Fruit fly (Drosophila melanogaster) whole organism, wandering third instar larva: Measurements from ENCODE around the gene CG9682.

ENCODE experiments used
- Abd-B ChIP-seq: fragments of >200 bp; optimal IDR thresholded peaks from 2 replicates; lab custom pipeline; 2017; ENCODE audit warnings: missing biosample characterization, missing genetic modification characterization
- CG32264 ChIP-seq: fragments of 200-800 bp; sonication (Bioruptor generic); optimal IDR thresholded peaks from 2 replicates; lab custom pipeline; 2016; ENCODE audit warnings: missing biosample characterization, missing genetic modification characterization
- CG9705 ChIP-seq: fragments of 200-800 bp; sonication (Bioruptor generic); optimal IDR thresholded peaks from 2 replicates; lab custom pipeline; 2018; ENCODE audit warnings: missing biosample characterization, mild to moderate bottlenecking, missing genetic modification characterization
- CrebA ChIP-seq: fragments of 200-800 bp; sonication (Bioruptor generic); optimal IDR thresholded peaks from 2 replicates; lab custom pipeline; 2016; ENCODE audit warnings: missing biosample characterization, mild to moderate bottlenecking, missing genetic modification characterization, borderline replicate concordance
- Dfd ChIP-seq: fragments of >200 bp; optimal IDR thresholded peaks from 2 replicates; lab custom pipeline; 2017; ENCODE audit warnings: missing biosample characterization, missing genetic modification characterization
- Dif ChIP-seq: fragments of 200-275, 200-300 bp; sonication (Bioruptor generic); optimal IDR thresholded peaks from 2 replicates; lab custom pipeline; 2018; ENCODE audit warnings: missing biosample characterization, missing genetic modification characterization; ENCODE audit not compliant: partially characterized antibody
- GATAd ChIP-seq: sonication (Bioruptor generic); optimal IDR thresholded peaks from 2 replicates; lab custom pipeline; 2016; ENCODE audit warnings: missing biosample characterization, missing genetic modification characterization
- HLH106 ChIP-seq: fragments of 200-800 bp; optimal IDR thresholded peaks from 3 replicates; lab custom pipeline; 2019; ENCODE audit warnings: missing biosample characterization, mild to moderate bottlenecking, missing genetic modification characterization, moderate library complexity
- Hnf4 ChIP-seq: fragments of 200-800 bp; sonication (Bioruptor generic); optimal IDR thresholded peaks from 2 replicates; lab custom pipeline; 2016; ENCODE audit warnings: missing biosample characterization, mild to moderate bottlenecking, missing genetic modification characterization
- Hr78 ChIP-seq: fragments of >200 bp; optimal IDR thresholded peaks from 2 replicates; lab custom pipeline; 2017; ENCODE audit warnings: missing biosample characterization, missing genetic modification characterization
- Hr83 ChIP-seq: fragments of 200-300 bp; sonication (Bioruptor generic); optimal IDR thresholded peaks from 2 replicates; lab custom pipeline; 2016; ENCODE audit warnings: missing biosample characterization, mild to moderate bottlenecking, missing genetic modification characterization, moderate library complexity; ENCODE audit not compliant: poor library complexity, severe bottlenecking
- Jra ChIP-seq: sonication (Bioruptor generic); optimal IDR thresholded peaks from 2 replicates; lab custom pipeline; 2016; ENCODE audit warnings: missing biosample characterization, missing genetic modification characterization
- Mio ChIP-seq: sonication (Bioruptor generic); optimal IDR thresholded peaks from 2 replicates; lab custom pipeline; 2016; ENCODE audit warnings: missing biosample characterization, missing genetic modification characterization
- Myc ChIP-seq: fragments of >200 bp; optimal IDR thresholded peaks from 2 replicates; lab custom pipeline; 2017
- N ChIP-seq: fragments of >200 bp; optimal IDR thresholded peaks from 2 replicates; lab custom pipeline; 2018; ENCODE audit warnings: missing biosample characterization, missing external identifiers, missing genetic modification characterization
- OdsH ChIP-seq: fragments of 200-800 bp; sonication (Bioruptor generic); optimal IDR thresholded peaks from 2 replicates; lab custom pipeline; 2016; ENCODE audit warnings: missing biosample characterization, mild to moderate bottlenecking, missing genetic modification characterization
- Rel ChIP-seq, 2 experiments: fragments of 200-800 bp; sonication (Bioruptor generic) in 1 of 2; optimal IDR thresholded peaks; 2 replicates in 1 of 2; 3 replicates in 1 of 2; lab custom pipeline; 2016 to 2019; ENCODE audit warnings: mild to moderate bottlenecking in 2 of 2, missing biosample characterization in 2 of 2, missing genetic modification characterization in 2 of 2, moderate library complexity in 1 of 2
- Sp1 ChIP-seq: fragments of 200-800 bp; sonication (Bioruptor generic); optimal IDR thresholded peaks from 3 replicates; lab custom pipeline; 2019; ENCODE audit warnings: missing biosample characterization, mild to moderate bottlenecking, missing genetic modification characterization, moderate library complexity
- Vsx2 ChIP-seq: fragments of 200-300, 225-300 bp; sonication (Bioruptor generic); optimal IDR thresholded peaks from 2 replicates; lab custom pipeline; 2018; ENCODE audit warnings: missing biosample characterization, missing genetic modification characterization; ENCODE audit not compliant: partially characterized antibody
- br ChIP-seq: fragments of 200-800 bp; sonication (Bioruptor generic); optimal IDR thresholded peaks from 2 replicates; lab custom pipeline; 2016; ENCODE audit warnings: missing biosample characterization, missing genetic modification characterization
- brk ChIP-seq: fragments of 200-800 bp; sonication (Bioruptor generic); optimal IDR thresholded peaks from 2 replicates; lab custom pipeline; 2016; ENCODE audit warnings: missing biosample characterization, mild to moderate bottlenecking, missing genetic modification characterization
- dl ChIP-seq, 2 experiments: fragments of 175-275, 200-275 bp in 1 of 2; fragments of 200-275 bp in 1 of 2; sonication (Bioruptor generic); optimal IDR thresholded peaks; lab custom pipeline; 2018; ENCODE audit warnings: mild to moderate bottlenecking in 2 of 2, missing biosample characterization in 2 of 2, missing genetic modification characterization in 2 of 2, moderate library complexity in 2 of 2; ENCODE audit not compliant: partially characterized antibody in 2 of 2, insufficient read depth in 1 of 2
- dmrt93B ChIP-seq: fragments of 200-800 bp; sonication (Bioruptor generic); optimal IDR thresholded peaks from 2 replicates; lab custom pipeline; 2018; ENCODE audit warnings: missing biosample characterization, mild to moderate bottlenecking, missing genetic modification characterization
- dsf ChIP-seq: sonication (Bioruptor generic); optimal IDR thresholded peaks from 2 replicates; lab custom pipeline; 2016; ENCODE audit warnings: missing biosample characterization, missing genetic modification characterization, borderline replicate concordance
- ey ChIP-seq: fragments of 200-800 bp; sonication (Bioruptor generic); optimal IDR thresholded peaks from 2 replicates; lab custom pipeline; 2016; ENCODE audit warnings: missing biosample characterization, missing genetic modification characterization
- foxo ChIP-seq, 2 experiments: fragments of 200-800 bp; sonication (Bioruptor generic); optimal IDR thresholded peaks; 2 replicates in 1 of 2; 3 replicates in 1 of 2; lab custom pipeline; 2016 to 2017; ENCODE audit warnings: missing biosample characterization in 2 of 2, missing genetic modification characterization in 2 of 2
- fru ChIP-seq: fragments of 200-800 bp; sonication (Bioruptor generic); optimal IDR thresholded peaks from 3 replicates; lab custom pipeline; 2016; ENCODE audit warnings: missing biosample characterization, mild to moderate bottlenecking, missing genetic modification characterization
- h ChIP-seq: fragments of 200-800 bp; sonication (Bioruptor generic); optimal IDR thresholded peaks from 3 replicates; lab custom pipeline; 2016; ENCODE audit warnings: missing biosample characterization, mild to moderate bottlenecking, missing genetic modification characterization
- jim ChIP-seq: fragments of 175-275, 200-325 bp; sonication (Bioruptor generic); optimal IDR thresholded peaks from 2 replicates; lab custom pipeline; 2016; ENCODE audit warnings: missing biosample characterization, mild to moderate bottlenecking, missing genetic modification characterization
- lola ChIP-seq: fragments of >200 bp; optimal IDR thresholded peaks from 2 replicates; lab custom pipeline; 2017; ENCODE audit warnings: missing biosample characterization, missing genetic modification characterization
- pan ChIP-seq: fragments of >200 bp; optimal IDR thresholded peaks from 2 replicates; lab custom pipeline; 2017
- psq ChIP-seq: fragments of 200-800 bp; sonication (Bioruptor generic); optimal IDR thresholded peaks from 3 replicates; lab custom pipeline; 2017; ENCODE audit warnings: missing biosample characterization, mild to moderate bottlenecking, missing genetic modification characterization, moderate library complexity
- rgr ChIP-seq: fragments of 200-800 bp; sonication (Bioruptor generic); optimal IDR thresholded peaks from 3 replicates; lab custom pipeline; 2016; ENCODE audit warnings: missing biosample characterization, mild to moderate bottlenecking, missing genetic modification characterization
- sage ChIP-seq: fragments of 200-800 bp; sonication (Bioruptor generic); optimal IDR thresholded peaks from 2 replicates; lab custom pipeline; 2016; ENCODE audit warnings: missing biosample characterization, mild to moderate bottlenecking, missing genetic modification characterization
- sv ChIP-seq: fragments of 200-800 bp; sonication (Bioruptor generic); optimal IDR thresholded peaks from 3 replicates; lab custom pipeline; 2016; ENCODE audit warnings: missing biosample characterization, missing genetic modification characterization
- tai ChIP-seq: sonication (Bioruptor generic); optimal IDR thresholded peaks from 2 replicates; lab custom pipeline; 2016; ENCODE audit warnings: missing biosample characterization, missing genetic modification characterization
- usp ChIP-seq: fragments of >200 bp; optimal IDR thresholded peaks from 2 replicates; lab custom pipeline; 2017; ENCODE audit warnings: missing biosample characterization, missing genetic modification characterization
- woc ChIP-seq: sonication (Bioruptor generic); optimal IDR thresholded peaks from 2 replicates; lab custom pipeline; 2016; ENCODE audit warnings: missing biosample characterization, mild to moderate bottlenecking, missing genetic modification characterization

CG9682 gene

DNA sequence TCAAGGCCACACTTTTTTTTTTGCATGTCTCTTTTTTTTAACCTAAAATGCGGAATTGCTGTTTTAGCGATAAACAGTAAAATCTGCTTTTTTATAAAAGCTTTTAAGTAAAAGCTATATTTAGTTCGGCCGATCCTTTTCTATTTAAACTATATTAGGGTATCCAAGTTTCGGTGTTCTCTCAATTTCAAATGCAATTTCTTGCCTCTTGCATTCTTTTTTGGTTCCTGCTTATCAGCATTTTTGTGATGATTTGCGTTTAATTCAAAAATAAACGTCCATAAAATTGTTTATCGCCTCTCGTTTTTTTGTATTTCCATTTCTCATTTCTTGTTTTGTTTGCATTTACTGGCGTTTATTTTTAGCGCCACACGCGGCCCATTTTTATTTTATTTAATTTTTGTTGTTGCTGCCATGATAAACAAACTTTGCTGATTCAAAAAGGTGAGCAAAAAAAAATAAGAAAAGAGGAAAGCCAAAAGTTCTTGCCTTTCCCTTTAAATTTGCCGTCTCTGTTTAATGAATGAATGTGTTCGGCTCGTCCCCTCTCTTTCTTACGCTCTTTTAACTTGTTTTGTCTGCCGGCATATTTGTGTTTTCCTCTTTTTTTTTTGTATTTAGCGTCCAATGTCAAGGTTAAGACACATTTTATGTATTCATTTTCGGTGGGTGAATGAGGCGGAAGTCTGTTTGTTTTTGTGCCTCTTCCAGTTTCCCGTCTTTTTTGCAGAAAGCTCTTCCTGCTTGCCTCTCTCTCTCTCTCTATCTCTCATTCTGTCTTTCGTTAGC lies 30.8 kb downstream of the CG9682 start:
- TF ChIP-seq h (GFP tag; lab: Kevin White, UChicago) (peak; percentile 79), woc (GFP tag; lab: Kevin White, UChicago) (peak; percentile 81), CG32264 (GFP tag; lab: Kevin White, UChicago) (peak; percentile 62), Jra (GFP tag; lab: Kevin White, UChicago) (no peak), Vsx2 (GFP tag; lab: Kevin White, UChicago) (no peak), usp (GFP tag; lab: Kevin White, UChicago) (no peak), tai (peak; percentile 64), Dfd (GFP tag; lab: Kevin White, UChicago) (no peak), jim (no peak), Hnf4 (peak; percentile 68), rgr (peak; percentile 84), Abd-B (no peak), CG9705 (GFP tag; lab: Kevin White, UChicago) (no peak), CrebA (GFP tag; lab: Kevin White, UChicago) (peak; percentile 73), GATAd (no peak), sv (GFP tag; lab: Kevin White, UChicago) (no peak), Dif (GFP tag; lab: Kevin White, UChicago) (no peak), brk (GFP tag; lab: Kevin White, UChicago) (peak; percentile 79), dl (GFP tag; optimal IDR thresholded peaks at IDR 0.05; lab: Kevin White, UChicago; ENCODE audit: insufficient read depth in 1 of 2, partially characterized antibody in 2 of 2) (no peak), Mio (GFP tag; lab: Kevin White, UChicago) (no peak), Myc (lab: Kevin White, UChicago) (no peak), foxo (GFP tag; optimal IDR thresholded peaks at IDR 0.05; lab: Kevin White, UChicago) (peak; percentile 33 to 85), pan (lab: Kevin White, UChicago) (no peak), Rel (GFP tag; optimal IDR thresholded peaks at IDR 0.05; lab: Kevin White, UChicago) (peak; percentile 19), Rel (tag; optimal IDR thresholded peaks at IDR 0.05; lab: Kevin White, UChicago) (peak; percentile 61), OdsH (peak; percentile 80), psq (peak; percentile 87), Hr78 (no peak), HLH106 (tag; lab: Kevin White, UChicago) (peak; percentile 75), dmrt93B (GFP tag; lab: Kevin White, UChicago) (peak; percentile 35), fru (GFP tag; lab: Kevin White, UChicago) (peak; percentile 82), ey (peak; percentile 87), sage (peak; percentile 73), dsf (GFP tag; lab: Kevin White, UChicago) (peak; percentile 27), br (GFP tag; lab: Kevin White, UChicago) (peak; percentile 71), lola (GFP tag; lab: Kevin White, UChicago) (no peak), Sp1 (GFP tag; lab: Kevin White, UChicago) (peak; percentile 77), N (GFP tag; lab: Kevin White, UChicago) (no peak), Hr83 (GFP tag; lab: Kevin White, UChicago) (no peak)
- TF ChIP-seq, all 38 proteins: peak for 20

- no peak for TF ChIP-seq pan (lab: Kevin White, UChicago)
- TF ChIP-seq Dfd (GFP tag; lab: Kevin White, UChicago) = peak; percentile 43
Measured at dm6 chr3R:30282478-30282877, 31.8 kb downstream of the CG9682 start.
